Worm (Caenorhabditis elegans): ENCODE measurements around the gene Y75B7AL.2.

- TF ChIP-seq fos-1 (tag; optimal IDR thresholded peaks at IDR 0.05) (no peak), tbx-2 (tag; optimal IDR thresholded peaks at IDR 0.05) (no peak), nfya-1 (tag; optimal IDR thresholded peaks at IDR 0.05; ENCODE audit: insufficient read depth) (no peak), elt-3 (tag; optimal IDR thresholded peaks at IDR 0.05) (no peak), nhr-23 (tag; optimal IDR thresholded peaks at IDR 0.05) (no peak), nhr-76 (tag; optimal IDR thresholded peaks at IDR 0.05) (no peak), egl-27 (tag; optimal IDR thresholded peaks at IDR 0.05) (no peak), ceh-9 (tag; optimal IDR thresholded peaks at IDR 0.05) (no peak), aly-2 (tag; optimal IDR thresholded peaks at IDR 0.05) (no peak), mdl-1 (tag; optimal IDR thresholded peaks at IDR 0.05) (no peak), elt-2 (tag; optimal IDR thresholded peaks at IDR 0.05) (no peak), unc-39 (tag; optimal IDR thresholded peaks at IDR 0.05) (no peak), nhr-77 (tag; optimal IDR thresholded peaks at IDR 0.05) (no peak)
Observed at ce11 chrV:1355297-1355696, 2.7 kb downstream of the Y75B7AL.2 start.
